Fruit fly (Drosophila melanogaster) whole organism, prepupa: ENCODE measurements around the gene CG13603.

Source experiments
- Blimp-1 ChIP-seq: fragments of 200-800 bp; sonication (Bioruptor generic); optimal IDR thresholded peaks from 3 replicates; lab custom pipeline; 2017; ENCODE audit warnings: missing biosample characterization, missing genetic modification characterization, mild to moderate bottlenecking, moderate library complexity, missing genetic modification reagents
- CG10631 ChIP-seq: fragments of 200-800 bp; sonication (Bioruptor generic); optimal IDR thresholded peaks from 2 replicates; lab custom pipeline; 2016; ENCODE audit warnings: missing biosample characterization, missing genetic modification characterization
- CG10669 ChIP-seq: fragments of 200-800 bp; sonication (Bioruptor generic); optimal IDR thresholded peaks from 3 replicates; lab custom pipeline; 2018; ENCODE audit warnings: missing biosample characterization, mild to moderate bottlenecking, missing genetic modification characterization, moderate library complexity
- CG11294 ChIP-seq: fragments of 200-800 bp; sonication (Bioruptor generic); IDR thresholded peaks from 2 replicates; pipeline ENCODE4 v1.3.6; 2022; ENCODE audit warnings: missing biosample characterization, missing genetic modification characterization
- CG11762 ChIP-seq: fragments of 200-800 bp; sonication (Bioruptor generic); optimal IDR thresholded peaks from 3 replicates; lab custom pipeline; 2016; ENCODE audit warnings: missing biosample characterization, missing genetic modification characterization; ENCODE audit not compliant: insufficient read depth
- CG11902 ChIP-seq: fragments of 200-800 bp; sonication (Bioruptor generic); optimal IDR thresholded peaks from 3 replicates; lab custom pipeline; 2016; ENCODE audit warnings: missing biosample characterization, missing genetic modification characterization
- CG15336 ChIP-seq: fragments of 200-800 bp; sonication (Bioruptor generic); IDR thresholded peaks from 2 replicates; pipeline ENCODE4 v1.3.6; 2022; ENCODE audit warnings: missing biosample characterization, missing genetic modification characterization
- CG1621 ChIP-seq: fragments of 200-800 bp; sonication (Bioruptor generic); optimal IDR thresholded peaks from 3 replicates; lab custom pipeline; 2018; ENCODE audit warnings: missing biosample characterization, mild to moderate bottlenecking, missing genetic modification characterization
- CG16779 ChIP-seq: fragments of 200-800 bp; sonication (Bioruptor generic); optimal IDR thresholded peaks from 3 replicates; lab custom pipeline; 2017; ENCODE audit warnings: missing biosample characterization, mild to moderate bottlenecking, missing genetic modification characterization
- CG3032 ChIP-seq: fragments of 200-800 bp; optimal IDR thresholded peaks from 2 replicates; lab custom pipeline; 2019; ENCODE audit warnings: missing biosample characterization, mild to moderate bottlenecking, missing genetic modification characterization, moderate library complexity
- CG31627 ChIP-seq: fragments of 200-800 bp; sonication (Bioruptor generic); optimal IDR thresholded peaks from 3 replicates; lab custom pipeline; 2016; ENCODE audit warnings: missing biosample characterization, missing genetic modification characterization
- CG34406 ChIP-seq: fragments of 200-800 bp; sonication (Bioruptor generic); optimal IDR thresholded peaks from 3 replicates; lab custom pipeline; 2016; ENCODE audit warnings: missing biosample characterization, missing genetic modification characterization
- CG3919 ChIP-seq: fragments of 200-800 bp; sonication (Bioruptor generic); optimal IDR thresholded peaks from 3 replicates; lab custom pipeline; 2016; ENCODE audit warnings: missing biosample characterization, missing genetic modification characterization
- CG4318 ChIP-seq: fragments of 200-800 bp; sonication (Bioruptor generic); optimal IDR thresholded peaks from 3 replicates; lab custom pipeline; 2017; ENCODE audit warnings: missing biosample characterization, mild to moderate bottlenecking, missing genetic modification characterization
- CG6163 ChIP-seq: fragments of 200-800 bp; sonication (Bioruptor generic); IDR thresholded peaks from 3 replicates; pipeline ENCODE4 v1.3.6; 2022; ENCODE audit warnings: missing biosample characterization, missing genetic modification characterization
- CG6276 ChIP-seq: fragments of 200-800 bp; sonication (Bioruptor generic); optimal IDR thresholded peaks from 2 replicates; lab custom pipeline; 2017; ENCODE audit warnings: missing biosample characterization, mild to moderate bottlenecking, missing genetic modification characterization
- CG6792 ChIP-seq: fragments of 200-800 bp; sonication (Bioruptor generic); optimal IDR thresholded peaks from 3 replicates; lab custom pipeline; 2016; ENCODE audit warnings: missing biosample characterization, missing genetic modification characterization
- CG6854 ChIP-seq: fragments of 200-800 bp; sonication (Bioruptor generic); optimal IDR thresholded peaks from 2 replicates; lab custom pipeline; 2017; ENCODE audit warnings: missing biosample characterization, mild to moderate bottlenecking, missing genetic modification characterization
- CG7368 ChIP-seq: fragments of 200-800 bp; sonication (Bioruptor generic); optimal IDR thresholded peaks from 3 replicates; lab custom pipeline; 2016; ENCODE audit warnings: missing biosample characterization, missing genetic modification characterization
- CG8119 ChIP-seq: fragments of 200-800 bp; sonication (Bioruptor generic); IDR thresholded peaks from 3 replicates; pipeline ENCODE4 v1.3.6; 2022; ENCODE audit warnings: missing biosample characterization, missing genetic modification characterization
- CG8319 ChIP-seq: fragments of 200-800 bp; sonication (Bioruptor generic); optimal IDR thresholded peaks from 3 replicates; lab custom pipeline; 2016; ENCODE audit warnings: missing biosample characterization, missing genetic modification characterization
- CG8632 ChIP-seq: fragments of 200-800 bp; sonication (Bioruptor generic); optimal IDR thresholded peaks from 3 replicates; lab custom pipeline; 2016; ENCODE audit warnings: missing biosample characterization, missing genetic modification characterization
- Eip75B ChIP-seq: fragments of 200-800 bp; sonication (Bioruptor generic); optimal IDR thresholded peaks from 3 replicates; lab custom pipeline; 2016; ENCODE audit warnings: missing biosample characterization, missing genetic modification characterization
- Eip78C ChIP-seq: fragments of 200-800 bp; sonication (Bioruptor generic); peaks from one replicate; lab custom pipeline; 2016; ENCODE audit warnings: missing biosample characterization, missing genetic modification characterization
- Hr38 ChIP-seq: sonication (Bioruptor generic); optimal IDR thresholded peaks from 2 replicates; lab custom pipeline; 2016; ENCODE audit warnings: missing biosample characterization, missing genetic modification characterization
- Hr39 ChIP-seq: fragments of 200-800 bp; sonication (Bioruptor generic); optimal IDR thresholded peaks from 2 replicates; lab custom pipeline; 2016; ENCODE audit warnings: missing biosample characterization, missing genetic modification characterization
- Hr4 ChIP-seq: fragments of 200-800 bp; sonication (Bioruptor generic); optimal IDR thresholded peaks from 3 replicates; lab custom pipeline; 2016; ENCODE audit warnings: missing biosample characterization, missing genetic modification characterization
- Lpt ChIP-seq: fragments of 200-800 bp; sonication (Bioruptor generic); optimal IDR thresholded peaks from 3 replicates; lab custom pipeline; 2016; ENCODE audit warnings: missing biosample characterization, missing genetic modification characterization
- Met ChIP-seq: fragments of 200-800 bp; sonication (Bioruptor generic); optimal IDR thresholded peaks from 3 replicates; lab custom pipeline; 2016; ENCODE audit warnings: missing biosample characterization, missing genetic modification characterization
- Smox ChIP-seq: fragments of 200-800 bp; sonication (Bioruptor generic); optimal IDR thresholded peaks from 3 replicates; lab custom pipeline; 2016; ENCODE audit warnings: missing biosample characterization, missing genetic modification characterization
- Sox102F ChIP-seq: fragments of 200-800 bp; sonication (Bioruptor generic); optimal IDR thresholded peaks from 2 replicates; lab custom pipeline; 2016; ENCODE audit warnings: missing biosample characterization, mild to moderate bottlenecking, missing genetic modification characterization
- Sox14 ChIP-seq: fragments of 200-800 bp; sonication (Bioruptor generic); optimal IDR thresholded peaks from 3 replicates; lab custom pipeline; 2016; ENCODE audit warnings: missing biosample characterization, missing genetic modification characterization
- acj6 ChIP-seq: fragments of 200-800 bp; sonication (Bioruptor generic); optimal IDR thresholded peaks from 3 replicates; lab custom pipeline; 2016; ENCODE audit warnings: missing biosample characterization, missing genetic modification characterization
- dac ChIP-seq: fragments of 200-800 bp; sonication (Bioruptor generic); optimal IDR thresholded peaks from 2 replicates; lab custom pipeline; 2017; ENCODE audit warnings: missing biosample characterization, mild to moderate bottlenecking, missing genetic modification characterization
- dsx ChIP-seq: fragments of 200-800 bp; optimal IDR thresholded peaks from 3 replicates; lab custom pipeline; 2019; ENCODE audit warnings: missing biosample characterization, mild to moderate bottlenecking, missing genetic modification characterization, moderate library complexity; ENCODE audit not compliant: poor library complexity, severe bottlenecking
- eg ChIP-seq: fragments of 200-800 bp; sonication (Bioruptor generic); IDR thresholded peaks from 3 replicates; pipeline ENCODE4 v1.3.6; 2022; ENCODE audit warnings: missing biosample characterization, missing genetic modification characterization
- esn ChIP-seq: fragments of 200-800 bp; sonication (Bioruptor generic); optimal IDR thresholded peaks from 2 replicates; lab custom pipeline; 2016; ENCODE audit warnings: missing biosample characterization, mild to moderate bottlenecking, missing genetic modification characterization, moderate library complexity
- fd59A ChIP-seq: fragments of 200-800 bp; sonication (Bioruptor generic); optimal IDR thresholded peaks from 2 replicates; lab custom pipeline; 2017; ENCODE audit warnings: missing biosample characterization, mild to moderate bottlenecking, missing genetic modification characterization, missing genetic modification reagents
- fkh ChIP-seq: fragments of 200-800 bp; sonication (Bioruptor generic); optimal IDR thresholded peaks from 3 replicates; lab custom pipeline; 2017; ENCODE audit warnings: missing biosample characterization, mild to moderate bottlenecking, missing genetic modification characterization, moderate library complexity
- lz ChIP-seq: fragments of 200-800 bp; sonication (Bioruptor generic); optimal IDR thresholded peaks from 3 replicates; lab custom pipeline; 2016; ENCODE audit warnings: missing biosample characterization, missing genetic modification characterization
- net ChIP-seq: fragments of 200-800 bp; sonication (Bioruptor generic); optimal IDR thresholded peaks from 3 replicates; lab custom pipeline; 2016; ENCODE audit warnings: missing biosample characterization, missing genetic modification characterization
- pdm3 ChIP-seq: fragments of 200-800 bp; sonication (Bioruptor generic); optimal IDR thresholded peaks from 3 replicates; lab custom pipeline; 2016; ENCODE audit warnings: missing biosample characterization, missing genetic modification characterization
- spab ChIP-seq: fragments of 200-800 bp; sonication (Bioruptor generic); optimal IDR thresholded peaks from 2 replicates; lab custom pipeline; 2017; ENCODE audit warnings: missing biosample characterization, mild to moderate bottlenecking, missing genetic modification characterization, missing genetic modification reagents
- ss ChIP-seq, 2 experiments: fragments of 200-800 bp; sonication (Bioruptor generic); optimal IDR thresholded peaks; 2 replicates in 1 of 2; 3 replicates in 1 of 2; lab custom pipeline; 2017 to 2018; ENCODE audit warnings: mild to moderate bottlenecking in 2 of 2, missing biosample characterization in 2 of 2, missing genetic modification characterization in 2 of 2, moderate library complexity in 1 of 2
- svp ChIP-seq: fragments of 200-800 bp; sonication (Bioruptor generic); peaks from one replicate; lab custom pipeline; 2016; ENCODE audit warnings: missing biosample characterization, missing genetic modification characterization
- topi ChIP-seq: fragments of 200-800 bp; sonication (Bioruptor generic); optimal IDR thresholded peaks from 3 replicates; lab custom pipeline; 2016; ENCODE audit warnings: missing biosample characterization, missing genetic modification characterization
- vri ChIP-seq: fragments of 200-800 bp; sonication (Bioruptor generic); optimal IDR thresholded peaks from 3 replicates; lab custom pipeline; 2016; ENCODE audit warnings: missing biosample characterization, mild to moderate bottlenecking, missing genetic modification characterization

CG13603 gene

dm6 chr3R:23958091-23958838, 28.1 kb downstream of the CG13603 start, which contains the start of the genes GluProRS and AP-1sigma (continued):
- TF ChIP-seq CG34406 (GFP tag; lab: Kevin White, UChicago), result peak; percentile 65
- TF ChIP-seq CG8632 (GFP tag; lab: Kevin White, UChicago), result peak; percentile 63
- peak; percentile 90 for TF ChIP-seq CG15336
- peak; percentile 87 for TF ChIP-seq Hr4 (GFP tag; lab: Kevin White, UChicago)
- TF ChIP-seq dac (GFP tag; lab: Kevin White, UChicago), result peak; percentile 57
- TF ChIP-seq eg (GFP tag; lab: Robert Waterston, UW), result peak; percentile 97
- peak; percentile 91 for TF ChIP-seq CG31627
- peak; percentile 89 for TF ChIP-seq Hr39 (GFP tag; lab: Kevin White, UChicago)
- peak; percentile 66 for TF ChIP-seq CG1621 (tag; lab: Kevin White, UChicago)
- TF ChIP-seq Sox14, result peak; percentile 88
- peak; percentile 91 for TF ChIP-seq acj6 (GFP tag; lab: Kevin White, UChicago)
- peak; percentile 74 for TF ChIP-seq vri (GFP tag; lab: Kevin White, UChicago)
- no peak for TF ChIP-seq CG16779 (tag; lab: Kevin White, UChicago)
- TF ChIP-seq spab (GFP tag; lab: Kevin White, UChicago), result peak; percentile 58
- no peak for TF ChIP-seq Met (GFP tag; lab: Kevin White, UChicago)
- peak; percentile 82 for TF ChIP-seq Sox102F (GFP tag; lab: Kevin White, UChicago)
- peak; percentile 93 for TF ChIP-seq svp (GFP tag; lab: Kevin White, UChicago)
- TF ChIP-seq fd59A, result peak; percentile 59
- TF ChIP-seq net, result peak; percentile 82
- TF ChIP-seq CG6276, result no peak
- TF ChIP-seq Smox (GFP tag; lab: Kevin White, UChicago), result peak; percentile 88
- peak; percentile 65 for TF ChIP-seq CG11762 (GFP tag; lab: Kevin White, UChicago)
- peak; percentile 83 for TF ChIP-seq CG6792 (GFP tag; lab: Kevin White, UChicago)
- TF ChIP-seq Eip78C, result peak; percentile 95

dm6 chr3R:23955380-23955779, 31.0 kb downstream of the CG13603 start:
- TF ChIP-seq eg (GFP tag; lab: Robert Waterston, UW) (peak; percentile 17; the same call in 1 of the 3 replicates), Sox102F (GFP tag; lab: Kevin White, UChicago) (peak; percentile 17), CG6163 (GFP tag; lab: Robert Waterston, UW) (peak; percentile 41; the same call in 1 of the 3 replicates), CG3919 (GFP tag; lab: Kevin White, UChicago) (peak; percentile 41), Lpt (GFP tag; lab: Kevin White, UChicago) (peak; percentile 20), CG16779 (tag; lab: Kevin White, UChicago) (no peak), Hr38 (no peak), spab (GFP tag; lab: Kevin White, UChicago) (no peak), Eip75B (GFP tag; lab: Kevin White, UChicago) (peak; percentile 30), CG15336 (peak; percentile 55; the same call in 1 of the 2 replicates), svp (GFP tag; lab: Kevin White, UChicago) (peak; percentile 46), vri (GFP tag; lab: Kevin White, UChicago) (no peak), CG10631 (GFP tag; lab: Kevin White, UChicago) (no peak), Met (GFP tag; lab: Kevin White, UChicago) (no peak), CG6792 (GFP tag; lab: Kevin White, UChicago) (no peak), topi (GFP tag; lab: Kevin White, UChicago) (peak; percentile 21), esn (GFP tag; lab: Kevin White, UChicago) (peak; percentile 23), CG8119 (peak; percentile 29; the same call in 1 of the 3 replicates), dsx (GFP tag; lab: Kevin White, UChicago) (peak; percentile 57), CG11762 (GFP tag; lab: Kevin White, UChicago) (no peak), fkh (GFP tag; lab: Kevin White, UChicago) (no peak), CG3032 (tag; lab: Kevin White, UChicago) (no peak), Blimp-1 (GFP tag; lab: Kevin White, UChicago) (peak; percentile 90), CG11294 (GFP tag; lab: Robert Waterston, UW) (no peak), lz (GFP tag; lab: Kevin White, UChicago) (no peak), CG6854 (GFP tag; lab: Kevin White, UChicago) (peak; percentile 56), ss (GFP tag; optimal IDR thresholded peaks at IDR 0.05; lab: Kevin White, UChicago) (peak in 1 of 2 experiments; percentile 24), Eip78C (peak; percentile 81), CG7368 (GFP tag; lab: Kevin White, UChicago) (no peak), pdm3 (no peak), CG11902 (no peak), CG10669 (no peak), Sox14 (no peak), CG1621 (tag; lab: Kevin White, UChicago) (no peak), fd59A (no peak), CG4318 (GFP tag; lab: Kevin White, UChicago) (no peak), CG8319 (GFP tag; lab: Kevin White, UChicago) (no peak)
